Fruit fly (Drosophila melanogaster) whole organism, embryonic: ENCODE measurements around the gene Trm7-34.
A peak's percentile ranks its signal among the peaks of the same experiment; 100 is the strongest.

Experiments used
- Asciz ChIP-seq: fragments of 200-800 bp; sonication (Bioruptor generic); optimal IDR thresholded peaks from 2 replicates; lab custom pipeline; 2017; ENCODE audit warnings: missing biosample characterization, mild to moderate bottlenecking, missing genetic modification characterization, missing genetic modification reagents
- B-H2 ChIP-seq: fragments of 200-800 bp; sonication (Bioruptor generic); optimal IDR thresholded peaks from 2 replicates; lab custom pipeline; 2018; ENCODE audit warnings: missing biosample characterization, mild to moderate bottlenecking, missing genetic modification characterization
- CG10209 ChIP-seq: fragments of 200-800 bp; sonication (Bioruptor generic); optimal IDR thresholded peaks from 3 replicates; lab custom pipeline; 2017; ENCODE audit warnings: missing biosample characterization, mild to moderate bottlenecking, missing genetic modification characterization, missing genetic modification reagents
- CG10959 ChIP-seq: fragments of 200-800 bp; sonication (Bioruptor generic); IDR thresholded peaks from 2 replicates; pipeline ENCODE4 v1.3.6; 2022; ENCODE audit warnings: missing biosample characterization, missing genetic modification characterization
- CG11247 ChIP-seq: fragments of 200-800 bp; sonication (Bioruptor generic); IDR thresholded peaks from 2 replicates; pipeline ENCODE4 v1.3.6; 2022; ENCODE audit warnings: missing biosample characterization, missing genetic modification characterization
- CG11560 ChIP-seq: fragments of 200-800 bp; sonication (Bioruptor generic); IDR thresholded peaks from 3 replicates; pipeline ENCODE4 v1.3.6; 2022; ENCODE audit warnings: missing biosample characterization, missing genetic modification characterization
- CG12299 ChIP-seq: fragments of 200-800 bp; sonication (Bioruptor generic); optimal IDR thresholded peaks from 2 replicates; lab custom pipeline; 2018; ENCODE audit warnings: missing biosample characterization, mild to moderate bottlenecking, missing genetic modification characterization
- CG12769 ChIP-seq: fragments of 200-800 bp; sonication (Bioruptor generic); optimal IDR thresholded peaks from 2 replicates; lab custom pipeline; 2019; ENCODE audit warnings: missing biosample characterization, mild to moderate bottlenecking, missing genetic modification characterization, moderate library complexity
- CG12942 ChIP-seq: fragments of 200-800 bp; sonication (Bioruptor generic); optimal IDR thresholded peaks from 3 replicates; lab custom pipeline; 2016; ENCODE audit warnings: missing biosample characterization, missing genetic modification characterization
- CG14667 ChIP-seq: fragments of 200-800 bp; sonication (Bioruptor generic); IDR thresholded peaks from 2 replicates; pipeline ENCODE4 v1.3.6; 2022; ENCODE audit warnings: missing biosample characterization, missing genetic modification characterization
- CG15011 ChIP-seq: fragments of 200-800 bp; sonication (Bioruptor generic); optimal IDR thresholded peaks from 3 replicates; lab custom pipeline; 2018; ENCODE audit warnings: missing biosample characterization, mild to moderate bottlenecking, missing genetic modification characterization
- CG1647 ChIP-seq: fragments of 200-800 bp; sonication (Bioruptor generic); optimal IDR thresholded peaks from 3 replicates; lab custom pipeline; 2016; ENCODE audit warnings: missing biosample characterization, missing genetic modification characterization
- CG16863 ChIP-seq: fragments of 200-800 bp; sonication (Bioruptor generic); optimal IDR thresholded peaks from 3 replicates; lab custom pipeline; 2016; ENCODE audit warnings: missing biosample characterization, missing genetic modification characterization
- CG17829 ChIP-seq: fragments of 200-800 bp; optimal IDR thresholded peaks from 2 replicates; lab custom pipeline; 2019; ENCODE audit warnings: missing biosample characterization, mild to moderate bottlenecking, missing genetic modification characterization, moderate library complexity
- CG18262 ChIP-seq: fragments of 200-800 bp; optimal IDR thresholded peaks from 3 replicates; lab custom pipeline; 2019; ENCODE audit warnings: missing biosample characterization, mild to moderate bottlenecking, missing genetic modification characterization, moderate library complexity
- CG30020 ChIP-seq: fragments of 200-800 bp; optimal IDR thresholded peaks from 2 replicates; lab custom pipeline; 2019; ENCODE audit warnings: missing biosample characterization, mild to moderate bottlenecking, missing genetic modification characterization, moderate library complexity
- CG31441 ChIP-seq: fragments of 200-800 bp; sonication (Bioruptor generic); IDR thresholded peaks from 2 replicates; pipeline ENCODE4 v1.3.6; 2022; ENCODE audit warnings: missing biosample characterization, missing genetic modification characterization
- CG3995 ChIP-seq: fragments of 200-800 bp; sonication (Bioruptor generic); optimal IDR thresholded peaks from 3 replicates; lab custom pipeline; 2016; ENCODE audit warnings: missing biosample characterization, missing genetic modification characterization
- CG4854 ChIP-seq: fragments of 200-800 bp; sonication (Bioruptor generic); optimal IDR thresholded peaks from 2 replicates; lab custom pipeline; 2016; ENCODE audit warnings: missing biosample characterization, missing genetic modification characterization, inconsistent platforms
- CG5245 ChIP-seq: fragments of 200-800 bp; sonication (Bioruptor generic); optimal IDR thresholded peaks from 3 replicates; lab custom pipeline; 2016; ENCODE audit warnings: missing biosample characterization, missing genetic modification characterization
- CG6854 ChIP-seq: fragments of 200-800 bp; sonication (Bioruptor generic); optimal IDR thresholded peaks from 3 replicates; lab custom pipeline; 2017; ENCODE audit warnings: missing biosample characterization, mild to moderate bottlenecking, missing genetic modification characterization
- CG7357 ChIP-seq: fragments of 200-800 bp; sonication (Bioruptor generic); IDR thresholded peaks from 3 replicates; pipeline ENCODE4 v1.3.6; 2022; ENCODE audit warnings: missing biosample characterization, missing genetic modification characterization
- CG7745 ChIP-seq: fragments of 200-800 bp; sonication (Bioruptor generic); optimal IDR thresholded peaks from 2 replicates; lab custom pipeline; 2018; ENCODE audit warnings: missing biosample characterization, mild to moderate bottlenecking, missing genetic modification characterization, moderate library complexity
- CHES-1-like ChIP-seq: fragments of 200-800 bp; sonication (Bioruptor generic); optimal IDR thresholded peaks from 2 replicates; lab custom pipeline; 2016; ENCODE audit warnings: missing biosample characterization, missing genetic modification characterization
- CTCF ChIP-seq: fragments of 200-800 bp; sonication (Bioruptor generic); optimal IDR thresholded peaks from 2 replicates; lab custom pipeline; 2017; ENCODE audit warnings: missing biosample characterization, mild to moderate bottlenecking, missing genetic modification characterization, moderate library complexity
- Camta ChIP-seq: fragments of 200-800 bp; sonication (Bioruptor generic); optimal IDR thresholded peaks from 2 replicates; lab custom pipeline; 2016; ENCODE audit warnings: missing biosample characterization, missing genetic modification characterization
- ERR ChIP-seq: fragments of 200-800 bp; sonication (Bioruptor generic); optimal IDR thresholded peaks from 2 replicates; lab custom pipeline; 2016; ENCODE audit warnings: missing biosample characterization, missing genetic modification characterization
- Fer3 ChIP-seq: fragments of 200-800 bp; sonication (Bioruptor generic); optimal IDR thresholded peaks from 2 replicates; lab custom pipeline; 2018; ENCODE audit warnings: missing biosample characterization, mild to moderate bottlenecking, missing genetic modification characterization, moderate library complexity
- GATAe ChIP-seq: fragments of 200-800 bp; sonication (Bioruptor generic); conservative IDR thresholded peaks from 2 replicates; pipeline ENCODE4 v1.3.6; 2022; ENCODE audit warnings: missing biosample characterization, missing genetic modification characterization
- Hand ChIP-seq: fragments of 200-800 bp; sonication (Bioruptor generic); optimal IDR thresholded peaks from 2 replicates; lab custom pipeline; 2017; ENCODE audit warnings: mild to moderate bottlenecking, missing biosample characterization, missing genetic modification reagents, missing genetic modification characterization
- Med ChIP-seq: fragments of 200-800 bp; sonication (Bioruptor generic); peaks from one replicate; lab custom pipeline; 2016; ENCODE audit warnings: missing biosample characterization, missing genetic modification characterization, mild to moderate bottlenecking, inconsistent platforms, moderate library complexity
- Mrtf ChIP-seq: fragments of 200-800 bp; sonication (Bioruptor generic); IDR thresholded peaks from 3 replicates; pipeline ENCODE4 v1.3.6; 2022; ENCODE audit warnings: missing biosample characterization, missing genetic modification characterization
- Nf-YC ChIP-seq: fragments of 200-800 bp; optimal IDR thresholded peaks from 3 replicates; lab custom pipeline; 2019; ENCODE audit warnings: missing biosample characterization, mild to moderate bottlenecking, missing genetic modification characterization, moderate library complexity
- Rx ChIP-seq: fragments of 200-800 bp; sonication (Bioruptor generic); IDR thresholded peaks from 2 replicates; pipeline ENCODE4 v1.3.6; 2022; ENCODE audit warnings: missing biosample characterization, missing genetic modification characterization
- Sin3A ChIP-seq: fragments of >200 bp; optimal IDR thresholded peaks from 2 replicates; lab custom pipeline; 2018
- Ssrp ChIP-seq: fragments of 200-800 bp; sonication (Bioruptor generic); optimal IDR thresholded peaks from 2 replicates; lab custom pipeline; 2018; ENCODE audit warnings: missing biosample characterization, mild to moderate bottlenecking, missing genetic modification characterization, moderate library complexity
- ac ChIP-seq: fragments of 200-800 bp; sonication (Bioruptor generic); optimal IDR thresholded peaks from 3 replicates; lab custom pipeline; 2017; ENCODE audit warnings: missing biosample characterization, mild to moderate bottlenecking, missing genetic modification characterization
- amos ChIP-seq: fragments of 200-800 bp; sonication (Bioruptor generic); IDR thresholded peaks from 2 replicates; pipeline ENCODE4 v1.3.6; 2022; ENCODE audit warnings: missing biosample characterization, missing genetic modification characterization; ENCODE audit not compliant: partially characterized antibody
- corto ChIP-seq: fragments of 200-800 bp; sonication (Bioruptor generic); optimal IDR thresholded peaks from 2 replicates; lab custom pipeline; 2016; ENCODE audit warnings: missing biosample characterization, mild to moderate bottlenecking, missing genetic modification characterization, moderate library complexity
- crol ChIP-seq: fragments of 200-800 bp; sonication (Bioruptor generic); IDR thresholded peaks from 2 replicates; pipeline ENCODE4 v1.3.6; 2022; ENCODE audit warnings: missing biosample characterization, missing genetic modification characterization
- dati ChIP-seq: fragments of 200-800 bp; sonication (Bioruptor generic); IDR thresholded peaks from 2 replicates; pipeline ENCODE4 v1.3.6; 2022; ENCODE audit warnings: missing biosample characterization, missing genetic modification characterization
- esg ChIP-seq: fragments of 200-800 bp; sonication (Bioruptor generic); conservative IDR thresholded peaks from 2 replicates; pipeline ENCODE4 v1.3.6; 2022; ENCODE audit warnings: missing biosample characterization, missing genetic modification characterization
- eyg ChIP-seq: fragments of 200-800 bp; sonication (Bioruptor generic); optimal IDR thresholded peaks from 3 replicates; lab custom pipeline; 2016; ENCODE audit warnings: missing biosample characterization, missing genetic modification characterization
- grau ChIP-seq: fragments of 200-800 bp; optimal IDR thresholded peaks from 3 replicates; lab custom pipeline; 2019; ENCODE audit warnings: missing biosample characterization, mild to moderate bottlenecking, missing genetic modification characterization, moderate library complexity
- gt ChIP-seq: fragments of 200-800 bp; sonication (Bioruptor generic); IDR thresholded peaks from 2 replicates; pipeline ENCODE4 v1.3.6; 2022; ENCODE audit warnings: missing biosample characterization, missing genetic modification characterization
- h ChIP-seq: fragments of >200 bp; optimal IDR thresholded peaks from 2 replicates; lab custom pipeline; 2017
- kni ChIP-seq: fragments of 200-800 bp; sonication (Bioruptor generic); optimal IDR thresholded peaks from 3 replicates; lab custom pipeline; 2017; ENCODE audit warnings: mild to moderate bottlenecking, missing biosample characterization, missing genetic modification reagents, missing genetic modification characterization
- phol ChIP-seq: fragments of 200-800 bp; sonication (Bioruptor generic); optimal IDR thresholded peaks from 3 replicates; lab custom pipeline; 2018; ENCODE audit warnings: missing biosample characterization, mild to moderate bottlenecking, missing genetic modification characterization, moderate library complexity
- pnt ChIP-seq: fragments of 200-800 bp; sonication (Bioruptor generic); optimal IDR thresholded peaks from 3 replicates; lab custom pipeline; 2016; ENCODE audit warnings: missing biosample characterization, missing genetic modification characterization
- ssp ChIP-seq: fragments of 200-800 bp; sonication (Bioruptor generic); IDR thresholded peaks from 2 replicates; pipeline ENCODE4 v1.3.6; 2022; ENCODE audit warnings: missing biosample characterization, missing genetic modification characterization
- unpg ChIP-seq: fragments of 200-800 bp; sonication (Bioruptor generic); optimal IDR thresholded peaks from 3 replicates; lab custom pipeline; 2018; ENCODE audit warnings: missing biosample characterization, mild to moderate bottlenecking, missing genetic modification characterization, moderate library complexity
- zf30C ChIP-seq: fragments of 200-800 bp; sonication (Bioruptor generic); optimal IDR thresholded peaks from 3 replicates; lab custom pipeline; 2018; ENCODE audit warnings: missing biosample characterization, mild to moderate bottlenecking, missing genetic modification characterization

The Trm7-34 gene

dm6 chr3R:21138220-21138754 is 4.6 kb upstream of the Trm7-34 start, which contains the start of gene meigo (continued):
- TF ChIP-seq CG10209 (GFP tag; lab: Kevin White, UChicago) (peak; percentile 46), CG4854 (GFP tag; lab: Kevin White, UChicago) (peak; percentile 49), Med (GFP tag; lab: Kevin White, UChicago) (peak; percentile 91), CG1647 (peak; percentile 2), kni (GFP tag; lab: Kevin White, UChicago) (peak; percentile 43), Hand (GFP tag; lab: Kevin White, UChicago) (peak; percentile 20), CG14667 (peak; percentile 50; the same call in 1 of the 2 replicates), CG11560 (tag; lab: Robert Waterston, UW) (peak; percentile 83; the same call in 2 of the 3 replicates), GATAe (GFP tag; lab: Robert Waterston, UW) (peak; percentile 48), Ssrp (tag; lab: Kevin White, UChicago) (peak; percentile 55), CG7745 (tag; lab: Kevin White, UChicago) (no peak), Sin3A (lab: Kevin White, UChicago) (peak; percentile 74), crol (GFP tag; lab: Robert Waterston, UW) (no peak), Nf-YC (tag; lab: Kevin White, UChicago) (peak; percentile 84), corto (GFP tag; lab: Kevin White, UChicago) (no peak), CTCF (peak; percentile 15), eyg (GFP tag; lab: Kevin White, UChicago) (no peak), CG7357 (GFP tag; lab: Robert Waterston, UW) (0 out of 3 replicates have a peak, but pooled peaks have one; percentile 31), CG12942 (GFP tag; lab: Kevin White, UChicago) (peak; percentile 67), CG16863 (GFP tag; lab: Kevin White, UChicago) (peak; percentile 54), CG15011 (GFP tag; lab: Kevin White, UChicago) (no peak), CG3995 (peak; percentile 89), ac (GFP tag; lab: Kevin White, UChicago) (no peak), grau (peak; percentile 80), CG5245 (peak; percentile 29), unpg (GFP tag; lab: Kevin White, UChicago) (peak; percentile 64), amos (GFP tag; lab: Robert Waterston, UW) (peak; percentile 7; the same call in 1 of the 2 replicates), CG31441 (GFP tag; lab: Robert Waterston, UW) (no peak; the same call in none of the 2 replicates), CG30020 (peak; percentile 74), CG10959 (GFP tag; lab: Robert Waterston, UW) (no peak), ssp (peak; percentile 57), CG11247 (GFP tag; lab: Robert Waterston, UW) (peak; percentile 53; the same call in 1 of the 2 replicates), Camta (peak; percentile 49), h (lab: Kevin White, UChicago) (no peak), pnt (GFP tag; lab: Kevin White, UChicago) (peak; percentile 8), esg (peak; percentile 62), B-H2 (GFP tag; lab: Kevin White, UChicago) (peak; percentile 80), phol (peak; percentile 81), CG6854 (GFP tag; lab: Kevin White, UChicago) (no peak), CG12299 (tag; lab: Kevin White, UChicago) (peak; percentile 55), CG18262 (tag; lab: Kevin White, UChicago) (peak; percentile 74), Rx (GFP tag; lab: Robert Waterston, UW) (no peak), CG17829 (tag; lab: Kevin White, UChicago) (peak; percentile 85), dati (GFP tag; lab: Robert Waterston, UW) (no peak), CHES-1-like (GFP tag; lab: Kevin White, UChicago) (peak; percentile 28), CG12769 (tag; lab: Kevin White, UChicago) (no peak), Mrtf (GFP tag; lab: Robert Waterston, UW) (0 out of 3 replicates have a peak, but pooled peaks have one; percentile 46), Fer3 (tag; lab: Kevin White, UChicago) (peak; percentile 65), Asciz (GFP tag; lab: Kevin White, UChicago) (no peak), gt (no peak), ERR (peak; percentile 37), zf30C (GFP tag; lab: Kevin White, UChicago) (no peak)
